Worm (Caenorhabditis elegans): ENCODE measurements around the gene npax-1.
A peak's percentile ranks its signal among the peaks of the same experiment; 100 is the strongest.

ce11 chrII:7319471-7319870, 11.7 kb downstream of the npax-1 start:
- TF ChIP-seq him-1 (tag; optimal IDR thresholded peaks at IDR 0.05) (peak; percentile 80), dao-5 (tag; optimal IDR thresholded peaks at IDR 0.05) (no peak), W03F9.2 (tag; optimal IDR thresholded peaks at IDR 0.05) (no peak)
